Worm (Caenorhabditis elegans) whole organism, late embryonic: Measurements from ENCODE around the gene C01B10.3.
"Not testable (repeated sequence)": the region's sequence is repeated elsewhere in the genome, so short reads cannot be mapped to it uniquely, and the experiment has no call there.

ENCODE experiments used
- fax-1 ChIP-seq: sonication (generic microtip); optimal IDR thresholded peaks from 2 replicates; lab custom pipeline; 2016; ENCODE audit warnings: missing genotype, missing genetic modification characterization, missing compliant biosample characterization
- nfya-1 ChIP-seq: sonication (generic microtip); optimal IDR thresholded peaks from 2 replicates; lab custom pipeline; 2017; ENCODE audit warnings: missing genetic modification characterization, mild to moderate bottlenecking, missing compliant biosample characterization, antibody characterized with exemption, moderate library complexity
- nhr-11 ChIP-seq: fragments of 150-350 bp; optimal IDR thresholded peaks from 2 replicates; lab custom pipeline; 2014; ENCODE audit warnings: missing biosample characterization, missing genetic modification characterization
- unc-55 ChIP-seq: sonication (generic microtip); optimal IDR thresholded peaks from 2 replicates; lab custom pipeline; 2017; ENCODE audit warnings: missing biosample characterization, missing genetic modification reagents, missing genetic modification characterization

- TF ChIP-seq unc-55 (GFP tag; lab: Kevin White, UChicago); nfya-1 (tag; lab: Kevin White, UChicago); nhr-11 (tag; lab: Kevin White, UChicago); fax-1: not testable (repeated sequence)
These were observed 22.4 kb downstream of the C01B10.3 start, which contains the start of gene nspb-5 for ce11 chrIV:6598740-6599139.
